Worm (Caenorhabditis elegans): Measurements from ENCODE around the gene ufc-1.

- no peak for TF ChIP-seq med-1 (GFP tag; optimal IDR thresholded peaks at IDR 0.05; ENCODE audit: insufficient read depth)
- TF ChIP-seq ref-1 (GFP tag; conservative IDR thresholded peaks at IDR 0.05) = no peak
- no peak for TF ChIP-seq klf-2 (GFP tag; conservative IDR thresholded peaks at IDR 0.05)
- no peak for TF ChIP-seq cog-1 (tag; optimal IDR thresholded peaks at IDR 0.05)
- TF ChIP-seq T22C8.4 (GFP tag; IDR thresholded peaks at IDR 0.05) = no peak
- no peak for TF ChIP-seq ztf-29 (GFP tag; IDR thresholded peaks at IDR 0.05)
- no peak for TF ChIP-seq flt-1 (GFP tag; IDR thresholded peaks at IDR 0.05)
- no peak for TF ChIP-seq ztf-23 (GFP tag; IDR thresholded peaks at IDR 0.05)
These were observed 13.0 kb downstream of the ufc-1 start, which contains the start of gene emb-9 for ce11 chrIII:9344347-9344746.

Data from whole organism, midembryonic.